Fruit fly (Drosophila melanogaster) S2 (cell line): Measurements from ENCODE around the gene Wdr81.

Source experiments
- CG8478 ChIP-seq: fragments of >200 bp; optimal IDR thresholded peaks from 2 replicates; lab custom pipeline; 2018
- CTCF ChIP-seq, 2 experiments: fragments of >200 bp; optimal IDR thresholded peaks; 2 replicates each; lab custom pipeline; 2018

dm6 chr2L:12053365-12053764 is 32.6 kb upstream of the Wdr81 start:
- no peak for TF ChIP-seq CG8478
- no peak for TF ChIP-seq CTCF (optimal IDR thresholded peaks at IDR 0.05; lab: Kevin White, UChicago)
